Fruit fly (Drosophila melanogaster): ENCODE data around the gene CG12746.

CG12746 gene

DNA sequence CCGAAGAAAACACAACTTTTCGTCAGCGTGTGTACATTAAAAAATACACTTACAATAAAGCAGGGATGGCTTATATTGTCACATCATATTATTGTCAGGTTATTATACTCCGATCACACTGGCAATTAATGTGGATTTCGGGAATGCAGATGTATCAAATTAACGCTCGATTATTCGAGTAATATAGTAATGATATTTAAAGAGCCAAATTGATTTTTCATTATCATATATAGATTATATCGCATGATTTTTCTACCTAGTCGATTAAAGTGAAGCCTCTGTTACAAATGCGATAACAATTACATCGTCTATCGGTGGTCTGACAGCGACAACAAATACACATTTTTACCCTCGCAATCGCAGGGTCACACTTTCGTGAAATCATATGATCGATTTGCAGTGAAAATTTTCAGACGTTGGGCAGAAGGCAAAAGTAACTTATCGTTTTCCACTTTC, 26.8 kb downstream of the CG12746 start, which contains the start of the genes noi and Vha26 (continued):
- TF ChIP-seq CG10462 (GFP tag; optimal IDR thresholded peaks at IDR 0.05), result no peak
- TF ChIP-seq CG7786 (GFP tag; optimal IDR thresholded peaks at IDR 0.05), result no peak
- peak; percentile 54 for TF ChIP-seq CG8290 (GFP tag; optimal IDR thresholded peaks at IDR 0.05)
- TF ChIP-seq CG8290 (tag; optimal IDR thresholded peaks at IDR 0.05), result peak in 1 of 2 experiments; percentile 28
- TF ChIP-seq Gug (GFP tag; IDR thresholded peaks at IDR 0.05), result 0 out of 4 replicates have a peak, but pooled peaks have one; percentile 23
- TF ChIP-seq Med (GFP tag), result peak; percentile 91
- no peak for TF ChIP-seq CG34422 (GFP tag; IDR thresholded peaks at IDR 0.05)
- peak; percentile 16 for TF ChIP-seq dm (GFP tag; optimal IDR thresholded peaks at IDR 0.05)
- TF ChIP-seq CG2712 (tag; optimal IDR thresholded peaks at IDR 0.05), result peak; percentile 74
- TF ChIP-seq CG11398 (GFP tag; optimal IDR thresholded peaks at IDR 0.05), result no peak
- no peak for TF ChIP-seq pnt (GFP tag; optimal IDR thresholded peaks at IDR 0.05)
- TF ChIP-seq z (GFP tag; IDR thresholded peaks at IDR 0.05), result no peak
- no peak for TF ChIP-seq chif (GFP tag; optimal IDR thresholded peaks at IDR 0.05)
- peak; percentile 10; the same call in 1 of the 2 replicates for TF ChIP-seq Xrp1 (GFP tag; IDR thresholded peaks at IDR 0.05)
- no peak for TF ChIP-seq dan (GFP tag; IDR thresholded peaks at IDR 0.05)
- TF ChIP-seq CG2202 (tag; optimal IDR thresholded peaks at IDR 0.05), result peak; percentile 50
- TF ChIP-seq CG17802 (tag; optimal IDR thresholded peaks at IDR 0.05), result peak; percentile 94
- TF ChIP-seq sc (optimal IDR thresholded peaks at IDR 0.05), result no peak
- no peak for TF ChIP-seq sc (GFP tag; optimal IDR thresholded peaks at IDR 0.05)
- no peak for TF ChIP-seq Ssrp (tag; optimal IDR thresholded peaks at IDR 0.05)
- TF ChIP-seq Dad (GFP tag; optimal IDR thresholded peaks at IDR 0.05), result no peak
- TF ChIP-seq Lhr (GFP tag; optimal IDR thresholded peaks at IDR 0.05), result peak; percentile 56
- TF ChIP-seq CG11085 (GFP tag; IDR thresholded peaks at IDR 0.05), result no peak
- TF ChIP-seq B-H1 (GFP tag; IDR thresholded peaks at IDR 0.05), result no peak
- peak; percentile 23; the same call in 1 of the 3 replicates for TF ChIP-seq ci (GFP tag; IDR thresholded peaks at IDR 0.05)
- peak; percentile 91 for TF ChIP-seq row (GFP tag; IDR thresholded peaks at IDR 0.05)
- peak; percentile 54 for TF ChIP-seq zf30C (GFP tag; optimal IDR thresholded peaks at IDR 0.05)
- TF ChIP-seq CG6791 (GFP tag; IDR thresholded peaks at IDR 0.05; ENCODE audit: partially characterized antibody), result peak; percentile 55; the same call in 1 of the 3 replicates
- TF ChIP-seq hb (GFP tag; IDR thresholded peaks at IDR 0.05; ENCODE audit: partially characterized antibody), result peak; percentile 59; the same call in 1 of the 3 replicates
- TF ChIP-seq CG32772 (GFP tag; IDR thresholded peaks at IDR 0.05), result no peak
- no peak for TF ChIP-seq tup (GFP tag; optimal IDR thresholded peaks at IDR 0.05)
- TF ChIP-seq pho (GFP tag; optimal IDR thresholded peaks at IDR 0.05), result peak; percentile 26
- TF ChIP-seq CG2875 (GFP tag; optimal IDR thresholded peaks at IDR 0.05), result peak; percentile 12
- TF ChIP-seq CG11723 (GFP tag; optimal IDR thresholded peaks at IDR 0.05), result no peak
- peak; percentile 74 for TF ChIP-seq Sry-δ (GFP tag; optimal IDR thresholded peaks at IDR 0.05)
- peak; percentile 3 for TF ChIP-seq az2 (GFP tag; optimal IDR thresholded peaks at IDR 0.05)
- TF ChIP-seq MTF-1 (GFP tag; optimal IDR thresholded peaks at IDR 0.05; ENCODE audit: borderline replicate concordance), result no peak
- TF ChIP-seq CG13123 (GFP tag; optimal IDR thresholded peaks at IDR 0.05), result no peak
- no peak for TF ChIP-seq Eip74EF (GFP tag; optimal IDR thresholded peaks at IDR 0.05)
- TF ChIP-seq Nf-YC (tag; optimal IDR thresholded peaks at IDR 0.05), result peak; percentile 57
- peak; percentile 50 for TF ChIP-seq HLH54F (GFP tag; optimal IDR thresholded peaks at IDR 0.05)
- peak; percentile 51 for TF ChIP-seq CG2129 (GFP tag; IDR thresholded peaks at IDR 0.05; ENCODE audit: partially characterized antibody)
- TF ChIP-seq sug (tag; optimal IDR thresholded peaks at IDR 0.05), result peak; percentile 63
- peak; percentile 59 for TF ChIP-seq zfh2 (GFP tag; optimal IDR thresholded peaks at IDR 0.05)
- TF ChIP-seq CG18619 (GFP tag; optimal IDR thresholded peaks at IDR 0.05), result peak; percentile 20
- peak; percentile 75 for TF ChIP-seq stwl (tag; optimal IDR thresholded peaks at IDR 0.05)
- TF ChIP-seq CG12659 (GFP tag; optimal IDR thresholded peaks at IDR 0.05), result peak; percentile 81
- TF ChIP-seq chinmo (GFP tag; IDR thresholded peaks at IDR 0.05; ENCODE audit: partially characterized antibody), result 0 out of 4 replicates have a peak, but pooled peaks have one; percentile 60
- peak in 1 of 2 experiments; percentile 30 for TF ChIP-seq bsh (GFP tag; optimal IDR thresholded peaks at IDR 0.05)
- peak; percentile 28 for TF ChIP-seq Hr3 (GFP tag; optimal IDR thresholded peaks at IDR 0.05)

Data from whole organism, embryonic.